Worm (Caenorhabditis elegans) whole organism, young adult: Measurements from ENCODE around the gene lido-9.

Experiments
- C06A6.2 ChIP-seq: fragments of 200-800 bp; sonication (Bioruptor generic); conservative IDR thresholded peaks from 2 replicates; pipeline ENCODE4 v1.3.6; 2022; ENCODE audit warnings: missing genetic modification characterization, missing compliant biosample characterization
- C17E4.6 ChIP-seq: fragments of 200-800 bp; sonication (Bioruptor generic); IDR thresholded peaks from 2 replicates; pipeline ENCODE4 v1.3.6; 2022; ENCODE audit warnings: missing genetic modification reagents, missing genetic modification characterization, missing compliant biosample characterization
- D2030.7 ChIP-seq: fragments of 200-800 bp; sonication (Bioruptor generic); IDR thresholded peaks from 2 replicates; pipeline ENCODE4 v1.3.6; 2022; ENCODE audit warnings: missing genetic modification reagents, missing genetic modification characterization, missing compliant biosample characterization
- F23B12.7 ChIP-seq: sonication (generic microtip); optimal IDR thresholded peaks from 2 replicates; lab custom pipeline; 2017; ENCODE audit warnings: missing genetic modification characterization, mild to moderate bottlenecking, missing compliant biosample characterization, antibody characterized with exemption, moderate library complexity; ENCODE audit not compliant: insufficient read depth
- F52B5.7 ChIP-seq: sonication (generic microtip); optimal IDR thresholded peaks from 2 replicates; lab custom pipeline; 2016; ENCODE audit warnings: mild to moderate bottlenecking, missing genetic modification characterization, missing compliant biosample characterization
- F55B11.4 ChIP-seq: sonication (generic microtip); optimal IDR thresholded peaks from 2 replicates; lab custom pipeline; 2016; ENCODE audit warnings: missing compliant biosample characterization, missing genetic modification characterization, borderline replicate concordance; ENCODE audit not compliant: insufficient read depth
- F57A8.1 ChIP-seq: fragments of 200-800 bp; sonication (Bioruptor generic); optimal IDR thresholded peaks from 2 replicates; lab custom pipeline; 2018; ENCODE audit warnings: mild to moderate bottlenecking, missing genetic modification characterization, moderate library complexity, missing compliant biosample characterization
- F57C9.4 ChIP-seq: sonication (generic microtip); optimal IDR thresholded peaks from 2 replicates; lab custom pipeline; 2017; ENCODE audit warnings: mild to moderate bottlenecking, missing genetic modification characterization, missing compliant biosample characterization
- T07F8.4 ChIP-seq: sonication (generic microtip); optimal IDR thresholded peaks from 2 replicates; lab custom pipeline; 2016; ENCODE audit warnings: mild to moderate bottlenecking, missing genetic modification characterization, moderate library complexity, missing compliant biosample characterization
- Y79H2A.3 ChIP-seq: fragments of 200-800 bp; sonication (Bioruptor generic); conservative IDR thresholded peaks from 2 replicates; pipeline ENCODE4 v1.3.6; 2022; ENCODE audit warnings: missing genetic modification reagents, missing genetic modification characterization, missing compliant biosample characterization
- ama-1 ChIP-seq, 3 experiments: fragments of 150-350 bp in 1 of 3; sonication (generic microtip) in 2 of 3; optimal IDR thresholded peaks; 2 replicates each; lab custom pipeline; 2014 to 2018; ENCODE audit warnings: missing biosample characterization in 2 of 3, missing genetic modification characterization in 2 of 3, missing genetic modification reagents in 2 of 3
- aptf-2 ChIP-seq: fragments of 200-800 bp; sonication (Bioruptor generic); conservative IDR thresholded peaks from 2 replicates; pipeline ENCODE4 v1.3.6; 2022; ENCODE audit warnings: missing genetic modification reagents, missing genetic modification characterization, missing compliant biosample characterization
- athp-1 ChIP-seq: sonication (generic microtip); optimal IDR thresholded peaks from 2 replicates; lab custom pipeline; 2017; ENCODE audit warnings: mild to moderate bottlenecking, missing genetic modification characterization, missing compliant biosample characterization
- attf-3 ChIP-seq: fragments of 200-800 bp; sonication (Bioruptor generic); conservative IDR thresholded peaks from 2 replicates; pipeline ENCODE4 v1.3.6; 2022; ENCODE audit warnings: missing genetic modification reagents, missing genetic modification characterization, missing compliant biosample characterization
- attf-5 ChIP-seq: fragments of 200-800 bp; sonication (Bioruptor generic); optimal IDR thresholded peaks from 2 replicates; lab custom pipeline; 2018; ENCODE audit warnings: mild to moderate bottlenecking, missing genetic modification characterization, missing compliant biosample characterization
- attf-6 ChIP-seq: fragments of 200-800 bp; sonication (Bioruptor generic); IDR thresholded peaks from 2 replicates; pipeline ENCODE4 v1.3.6; 2022; ENCODE audit warnings: missing genetic modification reagents, missing genetic modification characterization, missing compliant biosample characterization
- ccch-3 ChIP-seq: fragments of 200-800 bp; sonication (Bioruptor generic); optimal IDR thresholded peaks from 2 replicates; lab custom pipeline; 2018; ENCODE audit warnings: mild to moderate bottlenecking, missing genetic modification characterization, missing compliant biosample characterization
- cebp-2 ChIP-seq: fragments of 200-800 bp; sonication (Bioruptor generic); IDR thresholded peaks from 2 replicates; pipeline ENCODE4 v1.3.6; 2022; ENCODE audit warnings: missing genetic modification characterization, missing compliant biosample characterization
- ceh-40 ChIP-seq: fragments of 200-800 bp; sonication (Bioruptor generic); IDR thresholded peaks from 2 replicates; pipeline ENCODE4 v1.3.6; 2022; ENCODE audit warnings: missing genetic modification characterization, missing compliant biosample characterization
- die-1 ChIP-seq: sonication (generic microtip); optimal IDR thresholded peaks from 2 replicates; lab custom pipeline; 2016; ENCODE audit warnings: missing genotype, mild to moderate bottlenecking, missing genetic modification characterization, missing compliant biosample characterization
- dpff-1 ChIP-seq: sonication (generic microtip); optimal IDR thresholded peaks from 2 replicates; lab custom pipeline; 2017; ENCODE audit warnings: mild to moderate bottlenecking, missing genetic modification characterization, missing compliant biosample characterization
- dpl-1 ChIP-seq: fragments of 150-350 bp; optimal IDR thresholded peaks from 2 replicates; lab custom pipeline; 2014; ENCODE audit warnings: missing biosample characterization, missing genetic modification reagents, missing genetic modification characterization
- efl-1 ChIP-seq: fragments of 150-350 bp; optimal IDR thresholded peaks from 2 replicates; lab custom pipeline; 2014; ENCODE audit warnings: missing biosample characterization, missing genetic modification reagents, missing genetic modification characterization
- hlh-26 ChIP-seq: fragments of 200-800 bp; sonication (Bioruptor generic); conservative IDR thresholded peaks from 2 replicates; pipeline ENCODE4 v1.3.6; 2022; ENCODE audit warnings: missing genetic modification reagents, missing genetic modification characterization, missing compliant biosample characterization
- hmg-1.2 ChIP-seq: fragments of 200-800 bp; sonication (Bioruptor generic); IDR thresholded peaks from 2 replicates; pipeline ENCODE4 v1.3.6; 2022; ENCODE audit warnings: missing genetic modification reagents, missing genetic modification characterization, missing compliant biosample characterization
- hrde-1 ChIP-seq: sonication (generic microtip); optimal IDR thresholded peaks from 2 replicates; lab custom pipeline; 2016; ENCODE audit warnings: missing genetic modification characterization, mild to moderate bottlenecking, missing compliant biosample characterization, moderate library complexity, missing genotype, missing genetic modification reagents, borderline replicate concordance
- let-607 ChIP-seq, 2 experiments: fragments of 200-800 bp in 1 of 2; sonication (Bioruptor generic) in 1 of 2; sonication (generic microtip) in 1 of 2; optimal IDR thresholded peaks; 2 replicates each; lab custom pipeline; 2016 to 2018; ENCODE audit warnings: mild to moderate bottlenecking in 2 of 2, missing compliant biosample characterization in 2 of 2, missing genetic modification characterization in 2 of 2, moderate library complexity in 2 of 2, missing genotype in 1 of 2
- lin-35 ChIP-seq, 3 experiments: fragments of 150-350 bp in 2 of 3; sonication (generic microtip) in 1 of 3; optimal IDR thresholded peaks; 2 replicates each; lab custom pipeline; 2014 to 2018; ENCODE audit warnings: missing biosample characterization in 3 of 3, missing genetic modification characterization in 3 of 3, missing genetic modification reagents in 3 of 3
- lir-1 ChIP-seq: fragments of 200-800 bp; sonication (Bioruptor generic); conservative IDR thresholded peaks from 2 replicates; pipeline ENCODE4 v1.3.6; 2022; ENCODE audit warnings: missing genetic modification reagents, missing genetic modification characterization, missing compliant biosample characterization
- madf-6 ChIP-seq: fragments of 200-800 bp; sonication (Bioruptor generic); IDR thresholded peaks from 2 replicates; pipeline ENCODE4 v1.3.6; 2022; ENCODE audit warnings: missing genetic modification reagents, missing genetic modification characterization, missing compliant biosample characterization
- mxl-1 ChIP-seq: sonication (generic microtip); optimal IDR thresholded peaks from 2 replicates; lab custom pipeline; 2016; ENCODE audit warnings: missing genetic modification characterization, missing compliant biosample characterization
- nfya-2 ChIP-seq: fragments of 200-800 bp; sonication (Bioruptor generic); IDR thresholded peaks from 2 replicates; pipeline ENCODE4 v1.3.6; 2022; ENCODE audit warnings: missing genetic modification reagents, missing genetic modification characterization, missing compliant biosample characterization
- nhr-120 ChIP-seq: fragments of 200-800 bp; sonication (Bioruptor generic); IDR thresholded peaks from 2 replicates; pipeline ENCODE4 v1.3.6; 2022; ENCODE audit warnings: missing genetic modification characterization, missing compliant biosample characterization
- nhr-27 ChIP-seq: fragments of 200-800 bp; sonication (Bioruptor generic); optimal IDR thresholded peaks from 2 replicates; lab custom pipeline; 2018; ENCODE audit warnings: mild to moderate bottlenecking, missing genetic modification characterization, moderate library complexity, missing compliant biosample characterization
- sdz-38 ChIP-seq: sonication (generic microtip); optimal IDR thresholded peaks from 2 replicates; lab custom pipeline; 2016; ENCODE audit warnings: missing genotype, missing genetic modification characterization, missing compliant biosample characterization
- snpc-1.1 ChIP-seq: sonication (generic microtip); optimal IDR thresholded peaks from 2 replicates; lab custom pipeline; 2017; ENCODE audit warnings: missing genetic modification characterization, mild to moderate bottlenecking, missing compliant biosample characterization, antibody characterized with exemption, moderate library complexity, missing genotype, missing genetic modification reagents; ENCODE audit not compliant: insufficient read depth
- somi-1 ChIP-seq: fragments of 200-800 bp; sonication (Bioruptor generic); optimal IDR thresholded peaks from 2 replicates; lab custom pipeline; 2018; ENCODE audit warnings: mild to moderate bottlenecking, missing genetic modification characterization, missing compliant biosample characterization
- sptf-2 ChIP-seq: fragments of 200-800 bp; sonication (Bioruptor generic); optimal IDR thresholded peaks from 2 replicates; lab custom pipeline; 2018; ENCODE audit warnings: mild to moderate bottlenecking, missing genetic modification characterization, missing compliant biosample characterization
- tbp1 ChIP-seq: fragments of 200-800 bp; sonication (Bioruptor generic); optimal IDR thresholded peaks from 2 replicates; lab custom pipeline; 2018; ENCODE audit warnings: mild to moderate bottlenecking, missing genetic modification characterization, missing compliant biosample characterization
- tbx-9 ChIP-seq: sonication (generic microtip); optimal IDR thresholded peaks from 2 replicates; lab custom pipeline; 2016; ENCODE audit warnings: borderline replicate concordance, missing genetic modification characterization, inconsistent platforms, missing compliant biosample characterization
- tlf-1 ChIP-seq: fragments of 200-800 bp; sonication (Bioruptor generic); optimal IDR thresholded peaks from 2 replicates; lab custom pipeline; 2018; ENCODE audit warnings: mild to moderate bottlenecking, missing genetic modification characterization, missing compliant biosample characterization
- unc-130 ChIP-seq: sonication (generic microtip); optimal IDR thresholded peaks from 2 replicates; lab custom pipeline; 2016; ENCODE audit warnings: missing genetic modification reagents, missing genetic modification characterization, missing compliant biosample characterization
- zim-3 ChIP-seq: sonication (generic microtip); optimal IDR thresholded peaks from 2 replicates; lab custom pipeline; 2017; ENCODE audit warnings: mild to moderate bottlenecking, missing genetic modification characterization, moderate library complexity, missing compliant biosample characterization
- ztf-18 ChIP-seq: sonication (generic microtip); optimal IDR thresholded peaks from 2 replicates; lab custom pipeline; 2016; ENCODE audit warnings: missing genotype, mild to moderate bottlenecking, missing genetic modification characterization, missing compliant biosample characterization
- ztf-22 ChIP-seq: fragments of 200-800 bp; sonication (Bioruptor generic); optimal IDR thresholded peaks from 2 replicates; lab custom pipeline; 2018; ENCODE audit warnings: mild to moderate bottlenecking, missing genetic modification characterization, moderate library complexity, missing compliant biosample characterization
- ztf-26 ChIP-seq: sonication (generic microtip); optimal IDR thresholded peaks from 2 replicates; lab custom pipeline; 2017; ENCODE audit warnings: missing genetic modification characterization, missing compliant biosample characterization
- ztf-28 ChIP-seq: fragments of 200-800 bp; sonication (Bioruptor generic); IDR thresholded peaks from 2 replicates; pipeline ENCODE4 v1.3.6; 2022; ENCODE audit warnings: missing genetic modification reagents, missing genetic modification characterization, missing compliant biosample characterization

Gene lido-9

DNA sequence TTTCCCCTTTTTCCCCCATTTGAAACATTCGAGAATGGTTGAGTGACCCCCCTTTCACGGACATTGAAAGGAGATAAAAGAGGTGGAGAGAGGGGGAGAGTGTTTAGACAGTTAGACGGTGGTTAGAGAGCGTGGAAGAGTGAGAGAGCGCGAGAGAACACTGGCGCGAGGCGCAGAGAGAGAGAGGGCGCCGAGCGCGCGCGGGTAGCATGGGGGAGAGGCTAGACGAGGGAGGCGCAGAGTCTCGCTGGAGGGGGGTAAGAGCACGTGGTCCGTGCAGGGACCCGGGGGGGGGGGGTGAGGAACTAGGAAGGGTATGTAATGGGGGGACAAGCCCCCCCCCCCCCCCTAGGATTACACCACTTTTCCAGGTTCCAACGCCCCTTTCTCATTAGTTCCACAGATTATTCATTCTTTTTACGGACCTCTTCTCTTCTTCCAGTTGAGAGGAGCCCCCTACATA is 26.6 kb upstream of the lido-9 start (continued):
- TF ChIP-seq ztf-18 (tag; lab: Kevin White, UChicago) (no peak), zim-3 (tag; lab: Kevin White, UChicago) (peak; percentile 54), let-607 (tag; optimal IDR thresholded peaks at IDR 0.05; lab: Kevin White, UChicago) (peak in 1 of 2 experiments; percentile 9), lir-1 (GFP tag; lab: Robert Waterston, UW) (no peak), cebp-2 (GFP tag; lab: Robert Waterston, UW) (peak; percentile 78; the same call in 1 of the 2 replicates), sdz-38 (tag; lab: Kevin White, UChicago) (no peak), tbx-9 (tag; lab: Kevin White, UChicago) (no peak), ztf-28 (GFP tag; lab: Robert Waterston, UW) (no peak), athp-1 (tag; lab: Kevin White, UChicago) (peak; percentile 82), nfya-2 (no peak), hmg-1.2 (GFP tag; lab: Robert Waterston, UW) (peak; percentile 99), ceh-40 (GFP tag; lab: Robert Waterston, UW) (no peak), somi-1 (GFP tag; lab: Kevin White, UChicago) (peak; percentile 96), snpc-1.1 (no peak), F23B12.7 (tag; lab: Kevin White, UChicago) (no peak), C06A6.2 (GFP tag; lab: Robert Waterston, UW) (peak; percentile 95), tlf-1 (GFP tag; lab: Kevin White, UChicago) (peak; percentile 75), aptf-2 (GFP tag; lab: Robert Waterston, UW) (0 out of 2 replicates have a peak, but pooled peaks have one; percentile 50), ztf-26 (tag; lab: Kevin White, UChicago) (peak; percentile 97), F55B11.4 (tag; lab: Kevin White, UChicago) (no peak), nhr-27 (tag; lab: Kevin White, UChicago) (no peak), nhr-120 (GFP tag; lab: Robert Waterston, UW) (0 out of 2 replicates have a peak, but pooled peaks have one; percentile 87), tbp1 (GFP tag; lab: Kevin White, UChicago) (peak; percentile 65), hrde-1 (no peak), attf-5 (GFP tag; lab: Kevin White, UChicago) (peak; percentile 74), Y79H2A.3 (GFP tag; lab: Robert Waterston, UW) (no peak), madf-6 (peak; percentile 47; the same call in 1 of the 2 replicates), D2030.7 (GFP tag; lab: Robert Waterston, UW) (no peak), ztf-22 (peak; percentile 94), hlh-26 (no peak), ccch-3 (no peak), dpl-1 (GFP tag; lab: Kevin White, UChicago) (peak; percentile 1), die-1 (tag; lab: Kevin White, UChicago) (no peak), C17E4.6 (GFP tag; lab: Robert Waterston, UW) (peak; percentile 17; the same call in 1 of the 2 replicates), sptf-2 (peak; percentile 4), unc-130 (GFP tag; lab: Kevin White, UChicago) (no peak), T07F8.4 (tag; lab: Kevin White, UChicago) (no peak), F57A8.1 (GFP tag; lab: Kevin White, UChicago) (no peak), ama-1 (optimal IDR thresholded peaks at IDR 0.05; lab: Kevin White, UChicago) (no peak), ama-1 (GFP tag; optimal IDR thresholded peaks at IDR 0.05; lab: Kevin White, UChicago) (no peak), F52B5.7 (peak; percentile 81), attf-6 (GFP tag; lab: Robert Waterston, UW) (peak; percentile 49; the same call in 1 of the 2 replicates), lin-35 (GFP tag; optimal IDR thresholded peaks at IDR 0.05; lab: Kevin White, UChicago) (peak in 1 of 3 experiments; percentile 83), mxl-1 (tag; lab: Kevin White, UChicago) (no peak), dpff-1 (tag; lab: Kevin White, UChicago) (peak; percentile 87), attf-3 (GFP tag; lab: Robert Waterston, UW) (0 out of 2 replicates have a peak, but pooled peaks have one; percentile 30), efl-1 (GFP tag; lab: Kevin White, UChicago) (no peak), F57C9.4 (peak; percentile 73)
